Fruit fly (Drosophila melanogaster) whole organism, prepupa: ENCODE data around the gene X11L.

Experiments
- CG10631 ChIP-seq: fragments of 200-800 bp; sonication (Bioruptor generic); optimal IDR thresholded peaks from 2 replicates; lab custom pipeline; 2016; ENCODE audit warnings: missing biosample characterization, missing genetic modification characterization
- CG10669 ChIP-seq: fragments of 200-800 bp; sonication (Bioruptor generic); optimal IDR thresholded peaks from 3 replicates; lab custom pipeline; 2018; ENCODE audit warnings: missing biosample characterization, mild to moderate bottlenecking, missing genetic modification characterization, moderate library complexity
- CG11902 ChIP-seq: fragments of 200-800 bp; sonication (Bioruptor generic); optimal IDR thresholded peaks from 3 replicates; lab custom pipeline; 2016; ENCODE audit warnings: missing biosample characterization, missing genetic modification characterization
- CG15336 ChIP-seq: fragments of 200-800 bp; sonication (Bioruptor generic); IDR thresholded peaks from 2 replicates; pipeline ENCODE4 v1.3.6; 2022; ENCODE audit warnings: missing biosample characterization, missing genetic modification characterization
- CG1621 ChIP-seq: fragments of 200-800 bp; sonication (Bioruptor generic); optimal IDR thresholded peaks from 3 replicates; lab custom pipeline; 2018; ENCODE audit warnings: missing biosample characterization, mild to moderate bottlenecking, missing genetic modification characterization
- CG16779 ChIP-seq: fragments of 200-800 bp; sonication (Bioruptor generic); optimal IDR thresholded peaks from 3 replicates; lab custom pipeline; 2017; ENCODE audit warnings: missing biosample characterization, mild to moderate bottlenecking, missing genetic modification characterization
- CG3032 ChIP-seq: fragments of 200-800 bp; optimal IDR thresholded peaks from 2 replicates; lab custom pipeline; 2019; ENCODE audit warnings: missing biosample characterization, mild to moderate bottlenecking, missing genetic modification characterization, moderate library complexity
- CG31627 ChIP-seq: fragments of 200-800 bp; sonication (Bioruptor generic); optimal IDR thresholded peaks from 3 replicates; lab custom pipeline; 2016; ENCODE audit warnings: missing biosample characterization, missing genetic modification characterization
- CG32006 ChIP-seq: fragments of 200-800 bp; sonication (Bioruptor generic); optimal IDR thresholded peaks from 3 replicates; lab custom pipeline; 2017; ENCODE audit warnings: missing biosample characterization, mild to moderate bottlenecking, missing genetic modification characterization
- CG34406 ChIP-seq: fragments of 200-800 bp; sonication (Bioruptor generic); optimal IDR thresholded peaks from 3 replicates; lab custom pipeline; 2016; ENCODE audit warnings: missing biosample characterization, missing genetic modification characterization
- CG3919 ChIP-seq: fragments of 200-800 bp; sonication (Bioruptor generic); optimal IDR thresholded peaks from 3 replicates; lab custom pipeline; 2016; ENCODE audit warnings: missing biosample characterization, missing genetic modification characterization
- CG4318 ChIP-seq: fragments of 200-800 bp; sonication (Bioruptor generic); optimal IDR thresholded peaks from 3 replicates; lab custom pipeline; 2017; ENCODE audit warnings: missing biosample characterization, mild to moderate bottlenecking, missing genetic modification characterization
- CG6276 ChIP-seq: fragments of 200-800 bp; sonication (Bioruptor generic); optimal IDR thresholded peaks from 2 replicates; lab custom pipeline; 2017; ENCODE audit warnings: missing biosample characterization, mild to moderate bottlenecking, missing genetic modification characterization
- CG6792 ChIP-seq: fragments of 200-800 bp; sonication (Bioruptor generic); optimal IDR thresholded peaks from 3 replicates; lab custom pipeline; 2016; ENCODE audit warnings: missing biosample characterization, missing genetic modification characterization
- CG6808 ChIP-seq: fragments of 200-800 bp; sonication (Bioruptor generic); optimal IDR thresholded peaks from 3 replicates; lab custom pipeline; 2017; ENCODE audit warnings: missing biosample characterization, missing genetic modification characterization, mild to moderate bottlenecking, moderate library complexity, missing genetic modification reagents
- CG8119 ChIP-seq: fragments of 200-800 bp; sonication (Bioruptor generic); IDR thresholded peaks from 3 replicates; pipeline ENCODE4 v1.3.6; 2022; ENCODE audit warnings: missing biosample characterization, missing genetic modification characterization
- CG8319 ChIP-seq: fragments of 200-800 bp; sonication (Bioruptor generic); optimal IDR thresholded peaks from 3 replicates; lab custom pipeline; 2016; ENCODE audit warnings: missing biosample characterization, missing genetic modification characterization
- CG8632 ChIP-seq: fragments of 200-800 bp; sonication (Bioruptor generic); optimal IDR thresholded peaks from 3 replicates; lab custom pipeline; 2016; ENCODE audit warnings: missing biosample characterization, missing genetic modification characterization
- CG9139 ChIP-seq: fragments of 200-800 bp; sonication (Bioruptor generic); optimal IDR thresholded peaks from 3 replicates; lab custom pipeline; 2017; ENCODE audit warnings: missing biosample characterization, mild to moderate bottlenecking, missing genetic modification characterization
- Eip75B ChIP-seq: fragments of 200-800 bp; sonication (Bioruptor generic); optimal IDR thresholded peaks from 3 replicates; lab custom pipeline; 2016; ENCODE audit warnings: missing biosample characterization, missing genetic modification characterization
- Eip78C ChIP-seq: fragments of 200-800 bp; sonication (Bioruptor generic); peaks from one replicate; lab custom pipeline; 2016; ENCODE audit warnings: missing biosample characterization, missing genetic modification characterization
- Eip93F ChIP-seq: fragments of 200-800 bp; sonication (Bioruptor generic); optimal IDR thresholded peaks from 2 replicates; lab custom pipeline; 2016; ENCODE audit warnings: missing biosample characterization, mild to moderate bottlenecking, missing genetic modification characterization
- Ets21C ChIP-seq: fragments of 200-800 bp; sonication (Bioruptor generic); optimal IDR thresholded peaks from 3 replicates; lab custom pipeline; 2016; ENCODE audit warnings: missing biosample characterization, missing genetic modification characterization
- Ets96B ChIP-seq: fragments of 200-800 bp; optimal IDR thresholded peaks from 2 replicates; lab custom pipeline; 2019; ENCODE audit warnings: missing biosample characterization, mild to moderate bottlenecking, missing genetic modification characterization, moderate library complexity
- Gug ChIP-seq: fragments of 200-800 bp; sonication (Bioruptor generic); IDR thresholded peaks from 2 replicates; pipeline ENCODE4 v1.3.6; 2022; ENCODE audit warnings: missing biosample characterization, missing genetic modification characterization
- Hr39 ChIP-seq: fragments of 200-800 bp; sonication (Bioruptor generic); optimal IDR thresholded peaks from 2 replicates; lab custom pipeline; 2016; ENCODE audit warnings: missing biosample characterization, missing genetic modification characterization
- Hr4 ChIP-seq: fragments of 200-800 bp; sonication (Bioruptor generic); optimal IDR thresholded peaks from 3 replicates; lab custom pipeline; 2016; ENCODE audit warnings: missing biosample characterization, missing genetic modification characterization
- Lpt ChIP-seq: fragments of 200-800 bp; sonication (Bioruptor generic); optimal IDR thresholded peaks from 3 replicates; lab custom pipeline; 2016; ENCODE audit warnings: missing biosample characterization, missing genetic modification characterization
- Met ChIP-seq: fragments of 200-800 bp; sonication (Bioruptor generic); optimal IDR thresholded peaks from 3 replicates; lab custom pipeline; 2016; ENCODE audit warnings: missing biosample characterization, missing genetic modification characterization
- OdsH ChIP-seq: fragments of 200-800 bp; sonication (Bioruptor generic); optimal IDR thresholded peaks from 3 replicates; lab custom pipeline; 2016; ENCODE audit warnings: missing biosample characterization, missing genetic modification characterization
- Smox ChIP-seq: fragments of 200-800 bp; sonication (Bioruptor generic); optimal IDR thresholded peaks from 3 replicates; lab custom pipeline; 2016; ENCODE audit warnings: missing biosample characterization, missing genetic modification characterization
- Sox102F ChIP-seq: fragments of 200-800 bp; sonication (Bioruptor generic); optimal IDR thresholded peaks from 2 replicates; lab custom pipeline; 2016; ENCODE audit warnings: missing biosample characterization, mild to moderate bottlenecking, missing genetic modification characterization
- Sox14 ChIP-seq: fragments of 200-800 bp; sonication (Bioruptor generic); optimal IDR thresholded peaks from 3 replicates; lab custom pipeline; 2016; ENCODE audit warnings: missing biosample characterization, missing genetic modification characterization
- Sox15 ChIP-seq: fragments of 200-800 bp; sonication (Bioruptor generic); optimal IDR thresholded peaks from 3 replicates; lab custom pipeline; 2016; ENCODE audit warnings: missing biosample characterization, missing genetic modification characterization
- achi ChIP-seq: fragments of 200-800 bp; sonication (Bioruptor generic); optimal IDR thresholded peaks from 3 replicates; lab custom pipeline; 2016; ENCODE audit warnings: missing biosample characterization, missing genetic modification characterization
- acj6 ChIP-seq: fragments of 200-800 bp; sonication (Bioruptor generic); optimal IDR thresholded peaks from 3 replicates; lab custom pipeline; 2016; ENCODE audit warnings: missing biosample characterization, missing genetic modification characterization
- cyc ChIP-seq: fragments of 200-800 bp; sonication (Bioruptor generic); optimal IDR thresholded peaks from 3 replicates; lab custom pipeline; 2016; ENCODE audit warnings: missing biosample characterization, missing genetic modification characterization
- eg ChIP-seq: fragments of 200-800 bp; sonication (Bioruptor generic); IDR thresholded peaks from 3 replicates; pipeline ENCODE4 v1.3.6; 2022; ENCODE audit warnings: missing biosample characterization, missing genetic modification characterization
- esn ChIP-seq: fragments of 200-800 bp; sonication (Bioruptor generic); optimal IDR thresholded peaks from 2 replicates; lab custom pipeline; 2016; ENCODE audit warnings: missing biosample characterization, mild to moderate bottlenecking, missing genetic modification characterization, moderate library complexity
- fd59A ChIP-seq: fragments of 200-800 bp; sonication (Bioruptor generic); optimal IDR thresholded peaks from 2 replicates; lab custom pipeline; 2017; ENCODE audit warnings: missing biosample characterization, mild to moderate bottlenecking, missing genetic modification characterization, missing genetic modification reagents
- lz ChIP-seq: fragments of 200-800 bp; sonication (Bioruptor generic); optimal IDR thresholded peaks from 3 replicates; lab custom pipeline; 2016; ENCODE audit warnings: missing biosample characterization, missing genetic modification characterization
- pdm3 ChIP-seq: fragments of 200-800 bp; sonication (Bioruptor generic); optimal IDR thresholded peaks from 3 replicates; lab custom pipeline; 2016; ENCODE audit warnings: missing biosample characterization, missing genetic modification characterization
- salr ChIP-seq, 2 experiments: fragments of 200-800 bp; sonication (Bioruptor generic); optimal IDR thresholded peaks; 3 replicates each; lab custom pipeline; 2016 to 2018; ENCODE audit warnings: missing biosample characterization in 2 of 2, missing genetic modification characterization in 2 of 2, mild to moderate bottlenecking in 1 of 2
- spab ChIP-seq: fragments of 200-800 bp; sonication (Bioruptor generic); optimal IDR thresholded peaks from 2 replicates; lab custom pipeline; 2017; ENCODE audit warnings: missing biosample characterization, mild to moderate bottlenecking, missing genetic modification characterization, missing genetic modification reagents
- ss ChIP-seq, 2 experiments: fragments of 200-800 bp; sonication (Bioruptor generic); optimal IDR thresholded peaks; 2 replicates in 1 of 2; 3 replicates in 1 of 2; lab custom pipeline; 2017 to 2018; ENCODE audit warnings: mild to moderate bottlenecking in 2 of 2, missing biosample characterization in 2 of 2, missing genetic modification characterization in 2 of 2, moderate library complexity in 1 of 2
- topi ChIP-seq: fragments of 200-800 bp; sonication (Bioruptor generic); optimal IDR thresholded peaks from 3 replicates; lab custom pipeline; 2016; ENCODE audit warnings: missing biosample characterization, missing genetic modification characterization
- vri ChIP-seq: fragments of 200-800 bp; sonication (Bioruptor generic); optimal IDR thresholded peaks from 3 replicates; lab custom pipeline; 2016; ENCODE audit warnings: missing biosample characterization, mild to moderate bottlenecking, missing genetic modification characterization

The X11L gene

dm6 chrX:17588134-17588533, 11.3 kb upstream of the X11L start:
- TF ChIP-seq CG6276 (peak; percentile 11), CG10669 (GFP tag; lab: Kevin White, UChicago) (peak; percentile 15), Hr4 (GFP tag; lab: Kevin White, UChicago) (peak; percentile 26), pdm3 (peak; percentile 41), achi (GFP tag; lab: Kevin White, UChicago) (peak; percentile 12), OdsH (peak; percentile 36), lz (GFP tag; lab: Kevin White, UChicago) (peak; percentile 38), CG34406 (GFP tag; lab: Kevin White, UChicago) (peak; percentile 8), CG6808 (GFP tag; lab: Kevin White, UChicago) (peak; percentile 30), CG6792 (GFP tag; lab: Kevin White, UChicago) (peak; percentile 32), esn (GFP tag; lab: Kevin White, UChicago) (peak; percentile 47), acj6 (GFP tag; lab: Kevin White, UChicago) (peak; percentile 11), CG15336 (GFP tag; lab: Robert Waterston, UW) (0 out of 2 replicates have a peak, but pooled peaks have one; percentile 20), CG32006 (GFP tag; lab: Kevin White, UChicago) (peak; percentile 44), CG10631 (GFP tag; lab: Kevin White, UChicago) (peak; percentile 5), Eip78C (GFP tag; lab: Kevin White, UChicago) (peak; percentile 55), vri (peak; percentile 82), Smox (peak; percentile 5), salr (GFP tag; optimal IDR thresholded peaks at IDR 0.05; lab: Kevin White, UChicago) (no peak), Hr39 (GFP tag; lab: Kevin White, UChicago) (peak; percentile 19), Gug (GFP tag; lab: Robert Waterston, UW) (no peak), Sox14 (peak; percentile 11), CG8632 (peak; percentile 27), Lpt (GFP tag; lab: Kevin White, UChicago) (no peak), Eip75B (GFP tag; lab: Kevin White, UChicago) (peak; percentile 5), spab (GFP tag; lab: Kevin White, UChicago) (no peak), Ets96B (peak; percentile 26), ss (GFP tag; optimal IDR thresholded peaks at IDR 0.05; lab: Kevin White, UChicago) (no peak), CG16779 (tag; lab: Kevin White, UChicago) (no peak), CG31627 (GFP tag; lab: Kevin White, UChicago) (peak; percentile 25)

DNA sequence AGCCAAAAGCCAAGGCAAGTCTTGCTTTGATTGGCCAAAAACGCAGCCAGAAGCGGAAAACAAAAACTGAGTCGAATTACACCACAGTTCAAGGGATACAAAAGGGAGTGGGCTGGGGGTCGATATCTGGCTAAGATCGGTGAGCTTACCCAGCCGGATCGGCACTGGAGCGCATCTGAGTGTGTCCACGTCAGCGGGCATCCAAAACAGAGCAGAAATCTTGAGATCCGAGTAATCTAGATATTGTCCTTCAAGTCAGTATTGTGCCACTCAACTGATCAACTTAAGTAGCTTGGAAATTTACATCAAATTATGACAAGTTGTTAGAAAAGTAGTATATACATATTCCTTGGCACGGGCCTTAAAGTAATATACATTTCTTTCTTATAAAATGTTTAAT, 10.8 kb upstream of the X11L start, which contains the start of gene CG12992:
TSS of gene CG12992 (plus strand) at position 301 of the 400 bp plus-strand sequence.
- no peak for TF ChIP-seq topi (GFP tag; lab: Kevin White, UChicago)
- no peak for TF ChIP-seq CG6792 (GFP tag; lab: Kevin White, UChicago)
- no peak for TF ChIP-seq CG6276
- TF ChIP-seq achi (GFP tag; lab: Kevin White, UChicago) = no peak
- no peak for TF ChIP-seq cyc (GFP tag; lab: Kevin White, UChicago)
- TF ChIP-seq CG6808 (GFP tag; lab: Kevin White, UChicago) = no peak
- no peak for TF ChIP-seq acj6 (GFP tag; lab: Kevin White, UChicago)
- TF ChIP-seq CG3919 (GFP tag; lab: Kevin White, UChicago) = no peak
- no peak for TF ChIP-seq Eip93F (GFP tag; lab: Kevin White, UChicago)
- TF ChIP-seq CG8119 (GFP tag; lab: Robert Waterston, UW) = no peak
- TF ChIP-seq Eip75B (GFP tag; lab: Kevin White, UChicago) = no peak
- no peak for TF ChIP-seq CG8319 (GFP tag; lab: Kevin White, UChicago)
- TF ChIP-seq eg = no peak
- TF ChIP-seq fd59A = no peak
- no peak for TF ChIP-seq Sox102F

dm6 chrX:17594745-17595144, 4.7 kb upstream of the X11L start:
- TF ChIP-seq CG4318 (GFP tag; lab: Kevin White, UChicago) = no peak
- no peak for TF ChIP-seq salr (GFP tag; optimal IDR thresholded peaks at IDR 0.05; lab: Kevin White, UChicago)
- TF ChIP-seq CG10631 (GFP tag; lab: Kevin White, UChicago) = peak; percentile 23
- TF ChIP-seq Ets96B = peak; percentile 20
- TF ChIP-seq CG8119 (GFP tag; lab: Robert Waterston, UW) = no peak
- TF ChIP-seq CG3919 (GFP tag; lab: Kevin White, UChicago) = peak; percentile 18
- peak; percentile 23 for TF ChIP-seq CG10669 (GFP tag; lab: Kevin White, UChicago)
- peak; percentile 5 for TF ChIP-seq topi (GFP tag; lab: Kevin White, UChicago)
- TF ChIP-seq Sox15 (GFP tag; lab: Kevin White, UChicago) = no peak
- no peak for TF ChIP-seq CG16779 (tag; lab: Kevin White, UChicago)
- TF ChIP-seq Met (GFP tag; lab: Kevin White, UChicago) = no peak
- TF ChIP-seq Smox = no peak
- 0 out of 3 replicates have a peak, but pooled peaks have one; percentile 30 for TF ChIP-seq eg
- no peak for TF ChIP-seq achi (GFP tag; lab: Kevin White, UChicago)
- peak; percentile 16 for TF ChIP-seq CG3032
- TF ChIP-seq CG1621 = no peak
- TF ChIP-seq CG9139 (GFP tag; lab: Kevin White, UChicago) = no peak
- TF ChIP-seq Hr39 (GFP tag; lab: Kevin White, UChicago) = no peak
- TF ChIP-seq Ets21C = no peak
- no peak for TF ChIP-seq CG11902 (GFP tag; lab: Kevin White, UChicago)
- peak; percentile 82 for TF ChIP-seq Eip78C (GFP tag; lab: Kevin White, UChicago)
- no peak for TF ChIP-seq Sox14
